Worm (Caenorhabditis elegans): Measurements from ENCODE around the gene C10B5.3.

Gene C10B5.3

ce11 chrV:8606099-8606696, 18.2 kb upstream of the C10B5.3 start, which contains the start of gene vps-60:
Gene vps-60, minus strand, starts transcription at chrV:8606128.
- TF ChIP-seq F33H1.4 (GFP tag; IDR thresholded peaks at IDR 0.05) (peak; percentile 92), pbrm-1 (GFP tag; IDR thresholded peaks at IDR 0.05) (peak; percentile 78; the same call in 1 of the 2 replicates), gei-17 (GFP tag; optimal IDR thresholded peaks at IDR 0.05) (no peak), athp-1 (tag; optimal IDR thresholded peaks at IDR 0.05) (peak; percentile 81), egl-18 (GFP tag; IDR thresholded peaks at IDR 0.05) (0 out of 2 replicates have a peak, but pooled peaks have one; percentile 29), ztf-28 (GFP tag; IDR thresholded peaks at IDR 0.05) (no peak), snpc-1.1 (tag; optimal IDR thresholded peaks at IDR 0.05; ENCODE audit: insufficient read depth) (peak; percentile 45), die-1 (tag; optimal IDR thresholded peaks at IDR 0.05) (peak; percentile 41), F57C9.4 (tag; optimal IDR thresholded peaks at IDR 0.05) (no peak), atf-7 (tag; optimal IDR thresholded peaks at IDR 0.05) (peak; percentile 95), sdz-38 (tag; optimal IDR thresholded peaks at IDR 0.05) (no peak), mcd-1 (GFP tag; IDR thresholded peaks at IDR 0.05) (peak; percentile 82), nhr-90 (tag; optimal IDR thresholded peaks at IDR 0.05) (peak; percentile 48), repo-1 (tag; optimal IDR thresholded peaks at IDR 0.05) (peak; percentile 20), madf-8 (GFP tag; conservative IDR thresholded peaks at IDR 0.05) (no peak; the same call in 1 of the 2 replicates), pha-4 (tag; optimal IDR thresholded peaks at IDR 0.05) (peak; percentile 82), snpc-3.4 (tag; optimal IDR thresholded peaks at IDR 0.05) (peak; percentile 84), ztf-18 (tag; optimal IDR thresholded peaks at IDR 0.05) (peak; percentile 68), rcor-1 (GFP tag; IDR thresholded peaks at IDR 0.05) (peak; percentile 66), let-607 (tag; optimal IDR thresholded peaks at IDR 0.05) (peak; percentile 21 to 81), fkh-3 (tag; optimal IDR thresholded peaks at IDR 0.05) (no peak), snpc-1.3 (tag; optimal IDR thresholded peaks at IDR 0.05; ENCODE audit: insufficient read depth) (peak; percentile 50), B0019.2 (GFP tag; conservative IDR thresholded peaks at IDR 0.05) (no peak), hrde-1 (tag; optimal IDR thresholded peaks at IDR 0.05; ENCODE audit: borderline replicate concordance) (no peak), K11D2.4 (GFP tag; IDR thresholded peaks at IDR 0.05) (peak; percentile 92), ccch-3 (GFP tag; optimal IDR thresholded peaks at IDR 0.05) (no peak), hlh-12 (tag; optimal IDR thresholded peaks at IDR 0.05) (no peak), ZK185.1 (tag; optimal IDR thresholded peaks at IDR 0.05; ENCODE audit: poor library complexity, severe bottlenecking) (peak; percentile 21), unc-62 (GFP tag; optimal IDR thresholded peaks at IDR 0.05) (peak; percentile 64), cebp-2 (GFP tag; IDR thresholded peaks at IDR 0.05) (no peak), lin-54 (GFP tag; optimal IDR thresholded peaks at IDR 0.05) (peak; percentile 73), F10E7.11 (tag; optimal IDR thresholded peaks at IDR 0.05) (no peak), hmg-1.2 (GFP tag; IDR thresholded peaks at IDR 0.05) (peak; percentile 77), nhr-120 (GFP tag; IDR thresholded peaks at IDR 0.05) (no peak), zfh-2 (GFP tag; conservative IDR thresholded peaks at IDR 0.05) (peak; percentile 97), cebp-1 (GFP tag; IDR thresholded peaks at IDR 0.05) (peak; percentile 73), cebp-1 (tag; optimal IDR thresholded peaks at IDR 0.05) (peak; percentile 92), sptf-2 (GFP tag; optimal IDR thresholded peaks at IDR 0.05) (no peak), nhr-27 (tag; optimal IDR thresholded peaks at IDR 0.05) (no peak), ztf-22 (GFP tag; optimal IDR thresholded peaks at IDR 0.05) (peak; percentile 63), F57A8.1 (GFP tag; optimal IDR thresholded peaks at IDR 0.05) (no peak), ceh-27 (GFP tag; optimal IDR thresholded peaks at IDR 0.05) (peak; percentile 86), K12H6.12 (tag; optimal IDR thresholded peaks at IDR 0.05) (peak; percentile 92), dpff-1 (tag; optimal IDR thresholded peaks at IDR 0.05) (no peak), ceh-100 (GFP tag; IDR thresholded peaks at IDR 0.05) (peak; percentile 57; the same call in 1 of the 2 replicates), ceh-58 (GFP tag; IDR thresholded peaks at IDR 0.05) (no peak), lsy-27 (tag; optimal IDR thresholded peaks at IDR 0.05; ENCODE audit: borderline replicate concordance, insufficient read depth) (no peak)

Data from whole organism, young adult.